Worm (Caenorhabditis elegans): ENCODE data around the gene dct-15.
"Not testable (repeated sequence)": the region's sequence is repeated elsewhere in the genome, so short reads cannot be mapped to it uniquely, and the experiment has no call there.

The dct-15 gene

DNA sequence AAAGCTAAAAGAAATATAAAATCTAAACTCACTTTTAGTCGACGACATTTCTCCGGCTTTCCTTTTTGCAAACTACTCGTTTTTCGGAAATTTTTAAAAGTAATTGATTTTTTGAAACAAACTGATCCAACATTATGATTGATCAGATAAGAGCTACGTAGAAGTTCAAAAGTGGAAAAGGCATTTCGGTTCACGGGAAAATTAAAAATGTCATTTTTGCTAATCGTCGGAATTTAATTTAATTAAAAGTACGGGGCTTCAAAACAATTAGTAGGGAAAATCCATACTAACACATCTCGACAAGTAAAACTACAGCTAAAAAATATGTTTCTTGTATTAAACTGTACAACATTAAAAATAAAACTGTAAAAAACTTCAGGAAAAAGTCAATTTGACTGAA, 39.1 kb upstream of the dct-15 start, which contains the start of gene K07F5.8:
Gene K07F5.8, minus strand, starts transcription at position 101 of the 400 bp plus-strand sequence.
- TF ChIP-seq F13C5.2 (tag; optimal IDR thresholded peaks at IDR 0.05) (no peak), ama-1 (optimal IDR thresholded peaks at IDR 0.05) (no peak), hmbx-1 (tag; optimal IDR thresholded peaks at IDR 0.05) (no peak)

DNA sequence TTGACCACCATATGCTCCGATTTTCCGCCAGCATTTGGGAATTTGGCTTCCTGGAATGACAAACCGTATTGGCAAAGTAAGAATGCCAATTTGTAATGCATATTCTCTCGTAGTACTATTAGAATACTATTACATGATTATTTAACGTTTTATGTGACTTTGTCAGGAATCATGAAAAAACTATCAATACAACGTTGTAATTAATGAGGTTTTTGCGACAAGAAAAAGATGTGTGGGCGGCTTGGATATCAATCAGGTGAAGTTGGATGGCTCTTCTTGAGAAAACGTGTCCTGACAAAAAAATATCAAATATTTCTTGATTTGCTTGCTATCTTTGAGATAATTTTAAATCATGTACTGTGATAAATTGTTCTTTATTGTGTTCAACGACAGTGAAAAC, 37.5 kb upstream of the dct-15 start, which contains the start of gene K07F5.7:
Gene K07F5.7, minus strand, starts transcription at position 101 of the 400 bp plus-strand sequence.
- TF ChIP-seq ceh-36 (tag; optimal IDR thresholded peaks at IDR 0.05) (no peak), ets-7 (tag; optimal IDR thresholded peaks at IDR 0.05) (no peak), B0310.2 (tag; optimal IDR thresholded peaks at IDR 0.05) (no peak), flt-1 (GFP tag; IDR thresholded peaks at IDR 0.05) (no peak), hmbx-1 (tag; optimal IDR thresholded peaks at IDR 0.05) (no peak), sea-1 (GFP tag; conservative IDR thresholded peaks at IDR 0.05) (no peak), F13C5.2 (tag; optimal IDR thresholded peaks at IDR 0.05) (no peak), aly-1 (tag; optimal IDR thresholded peaks at IDR 0.05) (no peak), hmg-4 (GFP tag; optimal IDR thresholded peaks at IDR 0.05) (no peak)

DNA sequence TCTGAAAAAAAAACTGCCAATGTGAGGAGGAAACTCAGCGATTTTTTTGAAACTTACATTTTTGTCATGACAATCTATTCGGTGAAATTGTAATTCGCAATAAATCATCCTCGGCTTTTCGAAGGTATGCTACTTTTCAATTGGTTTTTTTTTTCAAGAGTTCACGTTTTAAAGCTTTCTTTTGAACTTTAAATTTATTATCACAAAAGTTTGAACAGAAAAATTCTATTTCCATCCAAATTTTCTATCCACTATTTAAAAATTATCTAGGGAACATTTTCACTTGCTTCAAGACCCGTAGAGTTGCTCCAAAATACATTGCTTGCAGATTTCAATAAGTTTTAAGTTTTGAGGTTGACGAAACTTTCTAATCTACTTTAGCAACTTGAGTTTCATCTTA, 36.0 kb upstream of the dct-15 start, which contains the start of gene K07F5.6:
Gene K07F5.6, minus strand, starts transcription at position 101 of the 400 bp plus-strand sequence.
- TF ChIP-seq pes-1 (GFP tag; IDR thresholded peaks at IDR 0.05) (no peak), hmbx-1 (tag; optimal IDR thresholded peaks at IDR 0.05) (no peak), hnd-1 (tag; optimal IDR thresholded peaks at IDR 0.05) (no peak), sea-1 (GFP tag; conservative IDR thresholded peaks at IDR 0.05) (no peak), aly-1 (tag; optimal IDR thresholded peaks at IDR 0.05) (no peak), hmg-4 (GFP tag; optimal IDR thresholded peaks at IDR 0.05) (no peak), flt-1 (GFP tag; IDR thresholded peaks at IDR 0.05) (no peak), ceh-36 (tag; optimal IDR thresholded peaks at IDR 0.05) (no peak), ets-7 (tag; optimal IDR thresholded peaks at IDR 0.05) (no peak), tbx-37 (GFP tag; conservative IDR thresholded peaks at IDR 0.05) (no peak), B0310.2 (tag; optimal IDR thresholded peaks at IDR 0.05) (no peak)

DNA sequence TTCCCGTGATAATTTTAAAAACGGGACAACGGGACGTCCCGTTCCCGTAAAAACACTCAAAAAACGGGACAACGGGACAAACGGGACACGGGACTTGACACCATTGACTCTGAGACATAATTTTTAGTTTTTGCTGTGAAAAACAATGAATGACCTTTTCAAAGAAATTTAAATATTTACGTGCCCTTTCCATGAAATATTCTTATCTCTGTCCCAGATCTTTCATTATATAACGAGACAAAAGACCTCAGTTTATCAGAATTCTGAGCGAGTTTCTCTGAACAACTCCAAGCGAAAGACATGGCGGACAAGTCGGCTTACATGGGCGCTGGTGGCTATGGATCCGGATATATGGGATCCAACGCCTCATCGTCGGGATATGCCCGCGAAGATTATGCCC, 33.2 kb upstream of the dct-15 start, which contains the start of gene nspd-2:
Gene nspd-2, plus strand, starts transcription at position 301 of the 400 bp plus-strand sequence.
- TF ChIP-seq F13C5.2 (tag; optimal IDR thresholded peaks at IDR 0.05) (no peak), tbx-11 (GFP tag; IDR thresholded peaks at IDR 0.05) (no peak), B0310.2 (tag; optimal IDR thresholded peaks at IDR 0.05) (no peak), ceh-13 (GFP tag; optimal IDR thresholded peaks at IDR 0.05) (no peak)

DNA sequence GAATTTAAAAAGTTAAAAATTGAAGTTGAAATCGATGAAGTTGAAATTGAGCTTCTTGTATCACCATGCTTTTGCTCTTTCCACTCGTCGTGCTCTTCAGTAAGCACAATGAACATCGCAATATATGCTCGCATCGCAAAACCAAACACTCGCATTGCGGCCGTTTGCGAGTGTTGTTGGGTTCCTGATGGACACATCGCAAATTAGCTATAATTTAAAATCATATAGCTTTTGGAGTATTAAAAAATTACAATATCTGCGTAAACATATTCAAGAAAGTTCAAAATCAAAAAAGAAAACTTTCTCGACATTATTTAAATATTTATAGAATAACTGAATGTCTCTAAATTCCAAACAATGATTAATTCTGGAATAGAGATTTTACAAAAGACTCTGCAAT, 31.5 kb upstream of the dct-15 start, which contains the start of gene K07F5.17:
Gene K07F5.17, plus strand, starts transcription at position 301 of the 400 bp plus-strand sequence.
- TF ChIP-seq F13C5.2 (tag; optimal IDR thresholded peaks at IDR 0.05) (no peak), aly-1 (tag; optimal IDR thresholded peaks at IDR 0.05) (no peak), B0310.2 (tag; optimal IDR thresholded peaks at IDR 0.05) (no peak), hnd-1 (tag; optimal IDR thresholded peaks at IDR 0.05) (no peak), ets-7 (tag; optimal IDR thresholded peaks at IDR 0.05) (no peak), ama-1 (optimal IDR thresholded peaks at IDR 0.05) (no peak), scrt-1 (GFP tag; IDR thresholded peaks at IDR 0.05) (no peak), tbx-11 (GFP tag; IDR thresholded peaks at IDR 0.05) (no peak), hmg-4 (GFP tag; optimal IDR thresholded peaks at IDR 0.05) (no peak), tbx-37 (GFP tag; conservative IDR thresholded peaks at IDR 0.05) (no peak), hmbx-1 (tag; optimal IDR thresholded peaks at IDR 0.05) (no peak), flt-1 (GFP tag; IDR thresholded peaks at IDR 0.05) (no peak), ceh-13 (GFP tag; optimal IDR thresholded peaks at IDR 0.05) (no peak), sea-1 (GFP tag; conservative IDR thresholded peaks at IDR 0.05) (no peak)

DNA sequence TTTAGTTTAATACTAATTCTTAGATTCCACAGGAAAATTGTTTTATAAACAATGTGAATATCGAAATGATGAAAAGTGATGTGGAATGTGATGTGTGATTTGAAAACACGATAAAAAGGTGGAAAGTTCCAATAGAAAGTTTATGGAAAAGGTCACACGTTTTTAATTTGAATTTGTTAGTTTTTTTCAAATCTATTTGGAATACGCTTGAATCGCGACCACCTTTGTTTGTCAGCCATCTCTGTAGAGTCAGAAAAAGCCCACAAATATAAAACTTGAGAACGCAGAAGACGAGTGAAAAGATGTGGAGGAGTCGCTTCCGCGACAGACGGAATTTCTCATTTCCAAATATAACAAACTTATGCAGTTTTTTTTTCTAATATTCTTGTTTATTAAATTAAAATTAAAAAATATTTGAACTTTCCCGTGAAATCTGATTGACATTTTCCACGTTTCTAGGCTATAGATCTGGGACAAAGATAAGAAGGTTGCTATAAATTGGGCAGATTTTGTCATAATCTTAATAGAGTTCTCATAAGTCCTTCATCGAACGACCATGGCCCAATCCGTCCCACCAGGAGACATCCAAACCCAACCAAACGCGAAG, 30.6 kb upstream of the dct-15 start, which contains the start of the genes kin-24 and msp-56:
Gene kin-24, minus strand, starts transcription at position 101 of the 607 bp plus-strand sequence.
Gene msp-56, plus strand, starts transcription at position 557 of the 607 bp plus-strand sequence.
- TF ChIP-seq F13C5.2 (tag; optimal IDR thresholded peaks at IDR 0.05) (no peak), ama-1 (optimal IDR thresholded peaks at IDR 0.05) (no peak), flt-1 (GFP tag; IDR thresholded peaks at IDR 0.05) (no peak), hnd-1 (tag; optimal IDR thresholded peaks at IDR 0.05) (no peak), scrt-1 (GFP tag; IDR thresholded peaks at IDR 0.05) (no peak), hmg-4 (GFP tag; optimal IDR thresholded peaks at IDR 0.05) (no peak), hmbx-1 (tag; optimal IDR thresholded peaks at IDR 0.05) (no peak), ceh-36 (tag; optimal IDR thresholded peaks at IDR 0.05) (no peak), pes-1 (GFP tag; IDR thresholded peaks at IDR 0.05) (no peak), tbx-37 (GFP tag; conservative IDR thresholded peaks at IDR 0.05) (no peak), sea-1 (GFP tag; conservative IDR thresholded peaks at IDR 0.05) (no peak), ceh-13 (GFP tag; optimal IDR thresholded peaks at IDR 0.05) (no peak), B0310.2 (tag; optimal IDR thresholded peaks at IDR 0.05) (no peak)

DNA sequence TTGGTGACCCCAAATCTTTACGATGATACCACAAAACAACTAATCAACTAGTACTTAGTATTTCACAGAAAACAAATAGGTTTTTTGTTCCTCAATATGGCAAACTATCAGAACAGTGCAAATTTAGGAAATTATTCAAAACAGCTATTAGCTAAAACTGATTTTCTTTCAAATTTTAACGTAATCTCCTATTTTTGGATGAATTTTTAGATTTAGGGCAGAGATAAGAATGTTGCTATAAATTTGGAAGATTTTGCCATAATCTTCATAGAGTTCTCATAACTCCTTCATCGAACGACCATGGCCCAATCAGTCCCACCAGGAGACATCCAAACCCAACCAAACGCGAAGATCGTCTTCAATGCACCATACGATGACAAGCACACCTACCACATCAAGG, 26.8 kb upstream of the dct-15 start, which contains the start of gene msp-10:
Gene msp-10, plus strand, starts transcription at position 301 of the 400 bp plus-strand sequence.
- TF ChIP-seq hmbx-1 (tag; optimal IDR thresholded peaks at IDR 0.05); ceh-13 (GFP tag; optimal IDR thresholded peaks at IDR 0.05); sea-1 (GFP tag; conservative IDR thresholded peaks at IDR 0.05): not testable (repeated sequence)

DNA sequence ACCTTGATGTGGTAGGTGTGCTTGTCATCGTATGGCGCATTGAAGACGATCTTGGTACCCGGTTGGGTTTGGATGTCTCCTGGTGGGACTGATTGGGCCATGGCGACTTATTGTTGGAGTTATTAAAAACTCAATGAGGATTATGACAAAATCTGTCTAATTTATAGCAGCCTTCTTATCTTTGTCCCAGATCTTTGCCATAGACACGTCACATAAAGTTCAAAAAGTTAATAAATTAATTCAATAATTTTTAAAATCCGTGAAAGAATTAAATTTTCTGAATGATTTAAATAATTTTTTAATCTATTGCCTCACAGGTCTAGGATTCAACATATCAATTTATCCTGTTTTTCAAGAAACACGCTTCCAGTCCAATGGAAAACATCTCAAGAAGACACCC, 25.8 kb upstream of the dct-15 start, which contains the start of gene msp-81:
Gene msp-81, minus strand, starts transcription at position 101 of the 400 bp plus-strand sequence.
- TF ChIP-seq flt-1 (GFP tag; IDR thresholded peaks at IDR 0.05) (no peak), hmg-4 (GFP tag; optimal IDR thresholded peaks at IDR 0.05) (no peak), B0310.2 (tag; optimal IDR thresholded peaks at IDR 0.05) (no peak), hmbx-1 (tag; optimal IDR thresholded peaks at IDR 0.05) (no peak), ama-1 (optimal IDR thresholded peaks at IDR 0.05) (no peak), ets-7 (tag; optimal IDR thresholded peaks at IDR 0.05) (no peak), tbx-11 (GFP tag; IDR thresholded peaks at IDR 0.05) (no peak), aly-1 (tag; optimal IDR thresholded peaks at IDR 0.05) (no peak), tra-4 (tag; optimal IDR thresholded peaks at IDR 0.05) (no peak)

Data from whole organism, early embryonic.